Worm (Caenorhabditis elegans): Measurements from ENCODE around the gene Y66D12A.21.

Gene Y66D12A.21

ce11 chrIII:11465394-11465948, 39.6 kb downstream of the Y66D12A.21 start:
- no peak for TF ChIP-seq ceh-83 (GFP tag; optimal IDR thresholded peaks at IDR 0.05)
- no peak for TF ChIP-seq unc-39 (tag; optimal IDR thresholded peaks at IDR 0.05)
- no peak for TF ChIP-seq ces-1 (GFP tag; optimal IDR thresholded peaks at IDR 0.05)
- no peak for TF ChIP-seq unc-62 (GFP tag; optimal IDR thresholded peaks at IDR 0.05)
- no peak for TF ChIP-seq nhr-12 (tag; optimal IDR thresholded peaks at IDR 0.05)
- no peak for TF ChIP-seq nhr-28 (tag; optimal IDR thresholded peaks at IDR 0.05)
- TF ChIP-seq ztf-11 (tag; optimal IDR thresholded peaks at IDR 0.05): no peak
- TF ChIP-seq blmp-1 (tag; optimal IDR thresholded peaks at IDR 0.05): no peak
- TF ChIP-seq sem-2 (GFP tag; optimal IDR thresholded peaks at IDR 0.05): no peak
- TF ChIP-seq mab-5 (tag; optimal IDR thresholded peaks at IDR 0.05): no peak
- TF ChIP-seq mls-2 (tag; optimal IDR thresholded peaks at IDR 0.05): no peak
- no peak for TF ChIP-seq nhr-237 (tag; optimal IDR thresholded peaks at IDR 0.05)
- no peak for TF ChIP-seq zip-8 (tag; optimal IDR thresholded peaks at IDR 0.05)
- no peak for TF ChIP-seq ham-2 (GFP tag; optimal IDR thresholded peaks at IDR 0.05)
- TF ChIP-seq drap-1 (GFP tag; optimal IDR thresholded peaks at IDR 0.05): no peak
- TF ChIP-seq hlh-1 (tag; optimal IDR thresholded peaks at IDR 0.05): no peak

- TF ChIP-seq sptf-1 (tag; optimal IDR thresholded peaks at IDR 0.05) (peak; percentile 35), M03D4.4 (tag; optimal IDR thresholded peaks at IDR 0.05) (peak; percentile 72), ces-1 (GFP tag; optimal IDR thresholded peaks at IDR 0.05) (no peak), lin-13 (tag; optimal IDR thresholded peaks at IDR 0.05) (peak; percentile 49), ham-2 (GFP tag; optimal IDR thresholded peaks at IDR 0.05) (no peak), nhr-2 (tag; optimal IDR thresholded peaks at IDR 0.05) (no peak), mep-1 (tag; optimal IDR thresholded peaks at IDR 0.05) (no peak), ceh-83 (GFP tag; optimal IDR thresholded peaks at IDR 0.05) (peak; percentile 37), ceh-39 (tag; optimal IDR thresholded peaks at IDR 0.05) (no peak), pha-4 (tag; optimal IDR thresholded peaks at IDR 0.05) (no peak), ztf-11 (tag; optimal IDR thresholded peaks at IDR 0.05) (no peak), elt-3 (tag; optimal IDR thresholded peaks at IDR 0.05) (no peak), cnd-1 (tag; optimal IDR thresholded peaks at IDR 0.05) (no peak), zip-8 (tag; optimal IDR thresholded peaks at IDR 0.05) (no peak), tbx-8 (GFP tag; optimal IDR thresholded peaks at IDR 0.05) (peak; percentile 16), blmp-1 (tag; optimal IDR thresholded peaks at IDR 0.05) (no peak), unc-62 (GFP tag; optimal IDR thresholded peaks at IDR 0.05) (no peak), ceh-43 (GFP tag; optimal IDR thresholded peaks at IDR 0.05) (no peak), bed-3 (GFP tag; optimal IDR thresholded peaks at IDR 0.05) (no peak)
Observed at ce11 chrIII:11463726-11464125, 41.4 kb downstream of the Y66D12A.21 start.

- TF ChIP-seq mep-1 (tag; optimal IDR thresholded peaks at IDR 0.05): no peak
- TF ChIP-seq flh-1 (GFP tag; optimal IDR thresholded peaks at IDR 0.05): no peak
- TF ChIP-seq unc-120 (tag; optimal IDR thresholded peaks at IDR 0.05; ENCODE audit: poor library complexity, severe bottlenecking): no peak
- no peak for TF ChIP-seq elt-1 (tag; optimal IDR thresholded peaks at IDR 0.05; ENCODE audit: borderline replicate concordance, insufficient read depth)
- no peak for TF ChIP-seq ceh-39 (tag; optimal IDR thresholded peaks at IDR 0.05)
- no peak for TF ChIP-seq hlh-1 (tag; optimal IDR thresholded peaks at IDR 0.05)
- TF ChIP-seq cnd-1 (tag; optimal IDR thresholded peaks at IDR 0.05): no peak
- no peak for TF ChIP-seq ceh-43 (GFP tag; optimal IDR thresholded peaks at IDR 0.05)
- TF ChIP-seq sem-2 (GFP tag; optimal IDR thresholded peaks at IDR 0.05): no peak
Observed at ce11 chrIII:11462332-11462731, 42.8 kb downstream of the Y66D12A.21 start.

- no peak for TF ChIP-seq nhr-76 (tag; optimal IDR thresholded peaks at IDR 0.05)
- no peak for TF ChIP-seq hlh-1 (tag; optimal IDR thresholded peaks at IDR 0.05)
- no peak for TF ChIP-seq nhr-12 (tag; optimal IDR thresholded peaks at IDR 0.05)
- peak; percentile 2 for TF ChIP-seq zip-8 (tag; optimal IDR thresholded peaks at IDR 0.05)
Observed at ce11 chrIII:11459802-11460201, 45.3 kb downstream of the Y66D12A.21 start.

DNA sequence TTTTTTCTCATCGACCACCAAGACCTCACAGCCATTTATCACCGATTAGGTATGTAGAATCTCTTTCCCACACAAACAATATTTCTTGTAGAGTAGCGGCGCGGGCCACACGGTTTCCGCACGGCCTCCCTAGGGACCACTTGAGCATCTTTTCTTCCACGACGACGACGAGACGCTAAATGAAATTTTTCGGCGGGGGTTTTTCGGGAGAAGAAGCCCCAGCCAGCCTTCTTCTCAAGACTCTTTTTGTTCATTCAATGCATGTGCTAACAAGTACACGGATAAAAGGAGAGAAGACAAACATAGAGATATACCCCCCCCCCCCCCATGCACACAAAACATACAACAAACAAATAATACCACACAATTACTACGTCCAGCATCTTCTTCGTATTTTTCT, 46.1 kb downstream of the Y66D12A.21 start:
- TF ChIP-seq unc-62 (GFP tag; optimal IDR thresholded peaks at IDR 0.05): no peak
- TF ChIP-seq ces-1 (GFP tag; optimal IDR thresholded peaks at IDR 0.05): peak; percentile 58

Data from whole organism, mixed stage, embryonic.